Worm (Caenorhabditis elegans) whole organism, L2 larva: Measurements from ENCODE around the gene cnk-1.
A peak's percentile ranks its signal among the peaks of the same experiment; 100 is the strongest.

ENCODE experiments used
- alr-1 ChIP-seq: fragments of 150-350 bp; optimal IDR thresholded peaks from 2 replicates; lab custom pipeline; 2014; ENCODE audit warnings: missing biosample characterization, missing genetic modification characterization
- blmp-1 ChIP-seq: sonication (generic microtip); optimal IDR thresholded peaks from 2 replicates; lab custom pipeline; 2017; ENCODE audit warnings: missing genetic modification characterization, mild to moderate bottlenecking, missing compliant biosample characterization, antibody characterized with exemption, moderate library complexity; ENCODE audit not compliant: insufficient read depth
- ceh-16 ChIP-seq: fragments of 150-350 bp; optimal IDR thresholded peaks from 2 replicates; lab custom pipeline; 2014; ENCODE audit warnings: missing biosample characterization, missing genetic modification characterization
- ceh-82 ChIP-seq: fragments of 150-350 bp; optimal IDR thresholded peaks from 2 replicates; lab custom pipeline; 2014; ENCODE audit warnings: missing biosample characterization, missing genetic modification characterization
- crh-2 ChIP-seq: sonication (generic microtip); optimal IDR thresholded peaks from 2 replicates; lab custom pipeline; 2017; ENCODE audit warnings: missing biosample characterization, missing genetic modification characterization
- dmd-4 ChIP-seq: sonication (generic microtip); optimal IDR thresholded peaks from 2 replicates; lab custom pipeline; 2017; ENCODE audit warnings: missing biosample characterization, missing genetic modification characterization
- elt-1 ChIP-seq: fragments of 150-350 bp; optimal IDR thresholded peaks from 2 replicates; lab custom pipeline; 2014; ENCODE audit warnings: missing biosample characterization, missing genetic modification characterization
- fos-1 ChIP-seq: fragments of 150-350 bp; optimal IDR thresholded peaks from 2 replicates; lab custom pipeline; 2014; ENCODE audit warnings: missing biosample characterization, missing genetic modification characterization
- gmeb-1 ChIP-seq: fragments of 150-350 bp; optimal IDR thresholded peaks from 2 replicates; lab custom pipeline; 2014; ENCODE audit warnings: missing biosample characterization, missing genetic modification characterization
- lin-11 ChIP-seq: fragments of 150-350 bp; sonication (generic microtip); optimal IDR thresholded peaks from 2 replicates; lab custom pipeline; 2014; ENCODE audit warnings: missing biosample characterization, missing genetic modification characterization, inconsistent platforms, mixed read lengths
- lin-13 ChIP-seq: fragments of 150-350 bp; optimal IDR thresholded peaks from 2 replicates; lab custom pipeline; 2014; ENCODE audit warnings: missing biosample characterization, missing genetic modification reagents, missing genetic modification characterization
- lin-39 ChIP-seq: fragments of 150-350 bp; optimal IDR thresholded peaks from 2 replicates; lab custom pipeline; 2014; ENCODE audit warnings: missing biosample characterization, missing genetic modification reagents, missing genetic modification characterization
- lsy-2 ChIP-seq, 2 experiments: fragments of 150-350 bp in 1 of 2; sonication (generic microtip) in 1 of 2; optimal IDR thresholded peaks; 2 replicates each; lab custom pipeline; 2014 to 2017; ENCODE audit warnings: missing biosample characterization in 2 of 2, missing genetic modification characterization in 2 of 2
- mab-5 ChIP-seq: fragments of 150-350 bp; optimal IDR thresholded peaks from 2 replicates; lab custom pipeline; 2014; ENCODE audit warnings: missing biosample characterization, missing genetic modification characterization
- mbf-1 ChIP-seq: sonication (generic microtip); optimal IDR thresholded peaks from 2 replicates; lab custom pipeline; 2017; ENCODE audit warnings: missing biosample characterization, missing genetic modification characterization
- mdl-1 ChIP-seq, 2 experiments: fragments of 150-350 bp in 1 of 2; sonication (generic microtip) in 1 of 2; optimal IDR thresholded peaks; 2 replicates each; lab custom pipeline; 2017; ENCODE audit warnings: missing biosample characterization in 2 of 2, missing genetic modification characterization in 2 of 2
- nhr-10 ChIP-seq: sonication (generic microtip); optimal IDR thresholded peaks from 2 replicates; lab custom pipeline; 2017; ENCODE audit warnings: missing biosample characterization, missing genetic modification characterization
- nhr-12 ChIP-seq: fragments of 150-350 bp; optimal IDR thresholded peaks from 2 replicates; lab custom pipeline; 2014; ENCODE audit warnings: missing biosample characterization, missing genetic modification characterization
- nhr-129 ChIP-seq: fragments of 150-350 bp; optimal IDR thresholded peaks from 2 replicates; lab custom pipeline; 2014; ENCODE audit warnings: missing biosample characterization, missing genetic modification characterization
- nhr-21 ChIP-seq: fragments of 150-350 bp; optimal IDR thresholded peaks from 2 replicates; lab custom pipeline; 2014; ENCODE audit warnings: missing biosample characterization, missing genetic modification characterization
- nhr-6 ChIP-seq: fragments of 150-350 bp; optimal IDR thresholded peaks from 2 replicates; lab custom pipeline; 2014; ENCODE audit warnings: missing biosample characterization, missing genetic modification characterization
- sem-4 ChIP-seq: fragments of 150-350 bp; optimal IDR thresholded peaks from 2 replicates; lab custom pipeline; 2014; ENCODE audit warnings: missing biosample characterization, missing genetic modification reagents, missing genetic modification characterization
- sma-3 ChIP-seq: sonication (generic microtip); optimal IDR thresholded peaks from 2 replicates; lab custom pipeline; 2016; ENCODE audit warnings: missing genetic modification reagents, missing genetic modification characterization, missing compliant biosample characterization
- snpc-4 ChIP-seq: fragments of 150-350 bp; optimal IDR thresholded peaks from 2 replicates; lab custom pipeline; 2014; ENCODE audit warnings: missing biosample characterization, missing genetic modification characterization
- unc-39 ChIP-seq: fragments of 150-350 bp; optimal IDR thresholded peaks from 2 replicates; lab custom pipeline; 2014; ENCODE audit warnings: missing biosample characterization, missing genetic modification characterization
- unc-55 ChIP-seq: fragments of 150-350 bp; sonication (generic microtip); optimal IDR thresholded peaks from 3 replicates; lab custom pipeline; 2014; ENCODE audit warnings: missing biosample characterization, missing genetic modification reagents, missing genetic modification characterization
- unc-62 ChIP-seq: fragments of 150-350 bp; optimal IDR thresholded peaks from 2 replicates; lab custom pipeline; 2014; ENCODE audit warnings: missing biosample characterization, missing genetic modification reagents, missing genetic modification characterization
- ztf-1 ChIP-seq: fragments of 200-800 bp; sonication (Bioruptor generic); conservative IDR thresholded peaks from 2 replicates; pipeline ENCODE4 v1.3.6; 2022; ENCODE audit warnings: missing genetic modification characterization, missing compliant biosample characterization
- ztf-4 ChIP-seq: fragments of 150-350 bp; optimal IDR thresholded peaks from 2 replicates; lab custom pipeline; 2014; ENCODE audit warnings: missing biosample characterization, missing genetic modification characterization

cnk-1 gene

ce11 chrIII:10294837-10295236 lies 23.8 kb downstream of the cnk-1 start, which contains the start of gene vglu-2:
TSS of gene vglu-2 (plus strand) at chrIII:10295137.
- TF ChIP-seq nhr-6 (no peak), ceh-82 (tag; lab: Kevin White, UChicago) (no peak), blmp-1 (tag; lab: Kevin White, UChicago) (no peak)

- TF ChIP-seq alr-1 (tag; lab: Kevin White, UChicago) (no peak), snpc-4 (tag; lab: Kevin White, UChicago) (peak; percentile 80)
These were observed 25.8 kb downstream of the cnk-1 start for ce11 chrIII:10296904-10297303.

ce11 chrIII:10300078-10300477 lies 29.0 kb downstream of the cnk-1 start, which contains the start of gene vglu-3:
TSS of gene vglu-3 (plus strand) at chrIII:10300378.
- TF ChIP-seq mab-5 (tag; lab: Kevin White, UChicago) (no peak), dmd-4 (tag; lab: Kevin White, UChicago) (no peak), gmeb-1 (tag; lab: Kevin White, UChicago) (no peak), unc-55 (GFP tag; lab: Kevin White, UChicago) (no peak), alr-1 (tag; lab: Kevin White, UChicago) (no peak), crh-2 (tag; lab: Kevin White, UChicago) (no peak), sem-4 (no peak), mbf-1 (tag; lab: Kevin White, UChicago) (no peak), nhr-21 (tag; lab: Kevin White, UChicago) (no peak), unc-62 (GFP tag; lab: Kevin White, UChicago) (no peak), nhr-12 (tag; lab: Kevin White, UChicago) (no peak), nhr-129 (no peak)

- TF ChIP-seq fos-1 (tag; lab: Kevin White, UChicago) (peak; percentile 94), ztf-4 (tag; lab: Kevin White, UChicago) (no peak), ceh-82 (tag; lab: Kevin White, UChicago) (no peak), mbf-1 (tag; lab: Kevin White, UChicago) (no peak), lin-11 (tag; lab: Kevin White, UChicago) (no peak), dmd-4 (tag; lab: Kevin White, UChicago) (no peak)
These were observed 34.2 kb downstream of the cnk-1 start for ce11 chrIII:10305295-10305694.

- TF ChIP-seq lin-39 (no peak), ceh-16 (tag; lab: Kevin White, UChicago) (peak; percentile 90)
These were observed 35.0 kb downstream of the cnk-1 start, which contains the start of gene T07A5.1 for ce11 chrIII:10306049-10306448. TSS of gene T07A5.1 (minus strand) at chrIII:10306197.

- no peak for TF ChIP-seq elt-1 (tag; lab: Kevin White, UChicago)
- no peak for TF ChIP-seq mdl-1 (tag; optimal IDR thresholded peaks at IDR 0.05; lab: Kevin White, UChicago)
- no peak for TF ChIP-seq nhr-10 (tag; lab: Kevin White, UChicago)
- TF ChIP-seq lin-13 (GFP tag; lab: Kevin White, UChicago), result no peak
- no peak for TF ChIP-seq ztf-1 (GFP tag; lab: Robert Waterston, UW)
- TF ChIP-seq gmeb-1 (tag; lab: Kevin White, UChicago), result no peak
- no peak for TF ChIP-seq sma-3 (GFP tag; lab: Kevin White, UChicago)
These were observed 40.0 kb downstream of the cnk-1 start, which contains the start of gene T07A5.7 for ce11 chrIII:10311016-10311415. TSS of gene T07A5.7 (minus strand) at chrIII:10311116.

ce11 chrIII:10314234-10314633 lies 43.2 kb downstream of the cnk-1 start:
- TF ChIP-seq unc-55 (GFP tag; lab: Kevin White, UChicago) (no peak), fos-1 (tag; lab: Kevin White, UChicago) (peak; percentile 75), sem-4 (no peak), blmp-1 (tag; lab: Kevin White, UChicago) (no peak), lsy-2 (tag; optimal IDR thresholded peaks at IDR 0.05; lab: Kevin White, UChicago) (no peak), unc-39 (tag; lab: Kevin White, UChicago) (no peak)
